Fruit fly (Drosophila melanogaster): ENCODE measurements around the gene CG8349.

Gene CG8349

dm6 chr2L:8212666-8213270, 2.9 kb upstream of the CG8349 start, which contains the start of the genes CG8372 and CG8360:
TSS of gene CG8372 (minus strand) at chr2L:8212902.
TSS of gene CG8360 (plus strand) at chr2L:8212959.
- peak; percentile 98 for TF ChIP-seq bab1 (GFP tag; optimal IDR thresholded peaks at IDR 0.05)
- peak; percentile 99 for TF ChIP-seq CG12768 (GFP tag; optimal IDR thresholded peaks at IDR 0.05)
- no peak for TF ChIP-seq cnc (optimal IDR thresholded peaks at IDR 0.05)
- peak; percentile 98 for TF ChIP-seq Mnt (GFP tag; optimal IDR thresholded peaks at IDR 0.05)
- peak; percentile 99 for TF ChIP-seq toe (GFP tag; optimal IDR thresholded peaks at IDR 0.05)
- peak; percentile 99 for TF ChIP-seq CG7045 (GFP tag; optimal IDR thresholded peaks at IDR 0.05)
- TF ChIP-seq Clk (GFP tag; optimal IDR thresholded peaks at IDR 0.05) = peak; percentile 98
- peak; percentile 99 for TF ChIP-seq CG5204 (GFP tag; optimal IDR thresholded peaks at IDR 0.05)
- TF ChIP-seq CG14711 (tag; optimal IDR thresholded peaks at IDR 0.05) = peak; percentile 96
- TF ChIP-seq cic (GFP tag; optimal IDR thresholded peaks at IDR 0.05) = peak; percentile 96
- TF ChIP-seq tj (GFP tag; optimal IDR thresholded peaks at IDR 0.05) = peak; percentile 92
- TF ChIP-seq Crg-1 (GFP tag; optimal IDR thresholded peaks at IDR 0.05) = peak; percentile 99
- TF ChIP-seq kay (GFP tag; ENCODE audit: borderline replicate concordance) = peak; percentile 95
- TF ChIP-seq CG7101 (tag; optimal IDR thresholded peaks at IDR 0.05) = peak; percentile 99
- peak; percentile 99 for TF ChIP-seq CG1620 (GFP tag; optimal IDR thresholded peaks at IDR 0.05)
- TF ChIP-seq CG11617 (GFP tag; optimal IDR thresholded peaks at IDR 0.05) = peak; percentile 98
- TF ChIP-seq ovo (GFP tag; optimal IDR thresholded peaks at IDR 0.05) = peak; percentile 98
- TF ChIP-seq CG33017 (tag; optimal IDR thresholded peaks at IDR 0.05) = peak; percentile 99
- peak; percentile 92 for TF ChIP-seq pad (GFP tag; optimal IDR thresholded peaks at IDR 0.05)
- peak; percentile 99 for TF ChIP-seq Hr96 (GFP tag; optimal IDR thresholded peaks at IDR 0.05)

dm6 chr2L:8213987-8214386, 1.7 kb upstream of the CG8349 start, which contains the start of gene CG8353:
TSS of gene CG8353 (plus strand) at chr2L:8214045.
- TF ChIP-seq toe (GFP tag; optimal IDR thresholded peaks at IDR 0.05) (no peak), CG33017 (tag; optimal IDR thresholded peaks at IDR 0.05) (peak; percentile 32), CG11617 (GFP tag; optimal IDR thresholded peaks at IDR 0.05) (peak; percentile 50), Hr96 (GFP tag; optimal IDR thresholded peaks at IDR 0.05) (no peak), ovo (GFP tag; optimal IDR thresholded peaks at IDR 0.05) (no peak), tj (GFP tag; optimal IDR thresholded peaks at IDR 0.05) (no peak), Mnt (GFP tag; optimal IDR thresholded peaks at IDR 0.05) (peak; percentile 58), pad (GFP tag; optimal IDR thresholded peaks at IDR 0.05) (no peak), kay (GFP tag; ENCODE audit: borderline replicate concordance) (no peak), CG7101 (tag; optimal IDR thresholded peaks at IDR 0.05) (no peak), cnc (optimal IDR thresholded peaks at IDR 0.05) (no peak), CG7045 (GFP tag; optimal IDR thresholded peaks at IDR 0.05) (peak; percentile 8), cic (GFP tag; optimal IDR thresholded peaks at IDR 0.05) (peak; percentile 90), Crg-1 (GFP tag; optimal IDR thresholded peaks at IDR 0.05) (no peak), CG12768 (GFP tag; optimal IDR thresholded peaks at IDR 0.05) (peak; percentile 63), Clk (GFP tag; optimal IDR thresholded peaks at IDR 0.05) (no peak), CG5204 (GFP tag; optimal IDR thresholded peaks at IDR 0.05) (no peak), CG14711 (tag; optimal IDR thresholded peaks at IDR 0.05) (no peak), CG1620 (GFP tag; optimal IDR thresholded peaks at IDR 0.05) (no peak), bab1 (GFP tag; optimal IDR thresholded peaks at IDR 0.05) (no peak)

dm6 chr2L:8217917-8218316, 2.2 kb downstream of the CG8349 start, which contains the start of gene CG8292:
TSS of gene CG8292 (minus strand) at chr2L:8218017.
- TF ChIP-seq bab1 (GFP tag; optimal IDR thresholded peaks at IDR 0.05) (no peak), CG33017 (tag; optimal IDR thresholded peaks at IDR 0.05) (no peak), CG12768 (GFP tag; optimal IDR thresholded peaks at IDR 0.05) (no peak), Hr96 (GFP tag; optimal IDR thresholded peaks at IDR 0.05) (no peak), toe (GFP tag; optimal IDR thresholded peaks at IDR 0.05) (no peak), cic (GFP tag; optimal IDR thresholded peaks at IDR 0.05) (no peak), CG11617 (GFP tag; optimal IDR thresholded peaks at IDR 0.05) (no peak), cnc (optimal IDR thresholded peaks at IDR 0.05) (no peak)

- TF ChIP-seq kay (GFP tag; ENCODE audit: borderline replicate concordance) (peak; percentile 88), bab1 (GFP tag; optimal IDR thresholded peaks at IDR 0.05) (peak; percentile 48), cnc (optimal IDR thresholded peaks at IDR 0.05) (no peak), CG5204 (GFP tag; optimal IDR thresholded peaks at IDR 0.05) (no peak), Clk (GFP tag; optimal IDR thresholded peaks at IDR 0.05) (no peak)
Measured at dm6 chr2L:8220393-8220934, 4.7 kb downstream of the CG8349 start, which contains the start of gene Snx6. TSS of gene Snx6 (minus strand) at chr2L:8220741.

dm6 chr2L:8229134-8229533, 13.4 kb downstream of the CG8349 start:
- TF ChIP-seq cic (GFP tag; optimal IDR thresholded peaks at IDR 0.05) (peak; percentile 75), CG7045 (GFP tag; optimal IDR thresholded peaks at IDR 0.05) (peak; percentile 5), CG7101 (tag; optimal IDR thresholded peaks at IDR 0.05) (no peak)

dm6 chr2L:8229628-8230027, 13.9 kb downstream of the CG8349 start:
- TF ChIP-seq Crg-1 (GFP tag; optimal IDR thresholded peaks at IDR 0.05) = no peak
- no peak for TF ChIP-seq cnc (optimal IDR thresholded peaks at IDR 0.05)
- TF ChIP-seq CG7101 (tag; optimal IDR thresholded peaks at IDR 0.05) = no peak
- TF ChIP-seq ovo (GFP tag; optimal IDR thresholded peaks at IDR 0.05) = no peak
- TF ChIP-seq CG5204 (GFP tag; optimal IDR thresholded peaks at IDR 0.05) = no peak
- no peak for TF ChIP-seq Mnt (GFP tag; optimal IDR thresholded peaks at IDR 0.05)
- TF ChIP-seq cic (GFP tag; optimal IDR thresholded peaks at IDR 0.05) = no peak
- TF ChIP-seq tj (GFP tag; optimal IDR thresholded peaks at IDR 0.05) = no peak
- TF ChIP-seq CG11617 (GFP tag; optimal IDR thresholded peaks at IDR 0.05) = no peak
- no peak for TF ChIP-seq CG7045 (GFP tag; optimal IDR thresholded peaks at IDR 0.05)
- no peak for TF ChIP-seq bab1 (GFP tag; optimal IDR thresholded peaks at IDR 0.05)
- TF ChIP-seq pad (GFP tag; optimal IDR thresholded peaks at IDR 0.05) = no peak
- no peak for TF ChIP-seq Clk (GFP tag; optimal IDR thresholded peaks at IDR 0.05)
- TF ChIP-seq Hr96 (GFP tag; optimal IDR thresholded peaks at IDR 0.05) = no peak
